Fruit fly (Drosophila melanogaster): ENCODE measurements around the gene SNCF.

Gene SNCF

dm6 chr3L:13403141-13403867, 24.9 kb downstream of the SNCF start (continued):
- TF ChIP-seq esg (GFP tag; conservative IDR thresholded peaks at IDR 0.05) (no peak), D (optimal IDR thresholded peaks at IDR 0.05) (no peak), D (GFP tag; optimal IDR thresholded peaks at IDR 0.05) (peak; percentile 64), CG8388 (GFP tag; optimal IDR thresholded peaks at IDR 0.05) (peak; percentile 33), Xbp1 (GFP tag; optimal IDR thresholded peaks at IDR 0.05) (no peak), E2f1 (GFP tag; IDR thresholded peaks at IDR 0.05) (no peak), nerfin-1 (tag; optimal IDR thresholded peaks at IDR 0.05) (peak; percentile 72), CG6254 (GFP tag; optimal IDR thresholded peaks at IDR 0.05) (peak; percentile 59), CG4424 (GFP tag; optimal IDR thresholded peaks at IDR 0.05) (peak; percentile 10), chinmo (GFP tag; IDR thresholded peaks at IDR 0.05; ENCODE audit: partially characterized antibody) (peak; percentile 49; the same call in 1 of the 4 replicates), Deaf1 (tag; optimal IDR thresholded peaks at IDR 0.05) (peak; percentile 89), cad (GFP tag; optimal IDR thresholded peaks at IDR 0.05) (peak; percentile 57), CG10959 (GFP tag; IDR thresholded peaks at IDR 0.05) (0 out of 2 replicates have a peak, but pooled peaks have one; percentile 41), CG15696 (tag; optimal IDR thresholded peaks at IDR 0.05) (peak; percentile 57), CG12391 (tag; optimal IDR thresholded peaks at IDR 0.05) (peak; percentile 17), CG4820 (GFP tag; optimal IDR thresholded peaks at IDR 0.05) (peak; percentile 32), CkIIα-i1 (GFP tag; IDR thresholded peaks at IDR 0.05) (no peak), gsb-n (tag; optimal IDR thresholded peaks at IDR 0.05) (peak; percentile 6), Sox102F (GFP tag; optimal IDR thresholded peaks at IDR 0.05) (peak; percentile 20), cg (GFP tag; optimal IDR thresholded peaks at IDR 0.05) (peak; percentile 81), Xrp1 (GFP tag; IDR thresholded peaks at IDR 0.05) (peak; percentile 40; the same call in 1 of the 2 replicates), trem (tag; optimal IDR thresholded peaks at IDR 0.05) (peak; percentile 6), CG8924 (tag; optimal IDR thresholded peaks at IDR 0.05) (peak; percentile 34), grau (tag; optimal IDR thresholded peaks at IDR 0.05) (no peak), CG9876 (GFP tag; optimal IDR thresholded peaks at IDR 0.05) (no peak), tin (GFP tag; optimal IDR thresholded peaks at IDR 0.05) (peak; percentile 10), bcd (GFP tag; optimal IDR thresholded peaks at IDR 0.05) (peak; percentile 21), vvl (GFP tag; IDR thresholded peaks at IDR 0.05) (0 out of 2 replicates have a peak, but pooled peaks have one; percentile 23), CG8089 (GFP tag; optimal IDR thresholded peaks at IDR 0.05) (no peak), slp2 (GFP tag; optimal IDR thresholded peaks at IDR 0.05) (peak; percentile 5), Blimp-1 (GFP tag; optimal IDR thresholded peaks at IDR 0.05) (peak; percentile 36), CG6689 (GFP tag; IDR thresholded peaks at IDR 0.05) (peak; percentile 48), sens (GFP tag) (peak; percentile 96), CG10267 (tag; optimal IDR thresholded peaks at IDR 0.05) (peak; percentile 56), CG5180 (GFP tag; optimal IDR thresholded peaks at IDR 0.05) (no peak), CG8359 (GFP tag; optimal IDR thresholded peaks at IDR 0.05; ENCODE audit: borderline replicate concordance) (no peak), CG7839 (tag; optimal IDR thresholded peaks at IDR 0.05) (peak; percentile 29), CG17361 (GFP tag; IDR thresholded peaks at IDR 0.05) (peak; percentile 85), Hmx (GFP tag; optimal IDR thresholded peaks at IDR 0.05) (no peak), HLHmδ (GFP tag; optimal IDR thresholded peaks at IDR 0.05) (peak; percentile 20), MTF-1 (GFP tag; optimal IDR thresholded peaks at IDR 0.05; ENCODE audit: borderline replicate concordance) (peak; percentile 57), fd96Cb (tag; optimal IDR thresholded peaks at IDR 0.05) (peak; percentile 60), Sox100B (GFP tag; optimal IDR thresholded peaks at IDR 0.05) (peak; percentile 49), CG13775 (GFP tag; optimal IDR thresholded peaks at IDR 0.05) (peak; percentile 42), dmrt99B (tag; optimal IDR thresholded peaks at IDR 0.05) (peak; percentile 52), Rfx (GFP tag; IDR thresholded peaks at IDR 0.05) (no peak), Nf-YC (tag; optimal IDR thresholded peaks at IDR 0.05) (peak; percentile 98), jing (GFP tag; optimal IDR thresholded peaks at IDR 0.05) (peak; percentile 10), Asciz (GFP tag; optimal IDR thresholded peaks at IDR 0.05) (peak; percentile 3)
